Worm (Caenorhabditis elegans) whole organism, late embryonic: ENCODE measurements around the gene orai-1.
A peak's percentile ranks its signal among the peaks of the same experiment; 100 is the strongest.

ENCODE experiments used
- C38D4.7 ChIP-seq: fragments of 200-800 bp; sonication (Bioruptor generic); optimal IDR thresholded peaks from 2 replicates; lab custom pipeline; 2018; ENCODE audit warnings: mild to moderate bottlenecking, missing genetic modification characterization, moderate library complexity, missing compliant biosample characterization
- F13H6.1 ChIP-seq: sonication (generic microtip); optimal IDR thresholded peaks from 2 replicates; lab custom pipeline; 2016; ENCODE audit warnings: missing genetic modification characterization, missing compliant biosample characterization
- K09A11.1 ChIP-seq: sonication (generic microtip); optimal IDR thresholded peaks from 2 replicates; lab custom pipeline; 2017; ENCODE audit warnings: antibody characterized with exemption, mild to moderate bottlenecking, missing genetic modification characterization, missing compliant biosample characterization; ENCODE audit not compliant: insufficient read depth
- T23F11.4 ChIP-seq: fragments of 200-800 bp; sonication (Bioruptor generic); optimal IDR thresholded peaks from 2 replicates; lab custom pipeline; 2018; ENCODE audit warnings: mild to moderate bottlenecking, missing genetic modification characterization, missing compliant biosample characterization
- Y22D7AL.16 ChIP-seq: sonication (generic microtip); optimal IDR thresholded peaks from 2 replicates; lab custom pipeline; 2016; ENCODE audit warnings: missing genetic modification characterization, missing compliant biosample characterization
- ama-1 ChIP-seq: fragments of 150-350 bp; optimal IDR thresholded peaks from 2 replicates; lab custom pipeline; 2014
- ceh-18 ChIP-seq: sonication (generic microtip); optimal IDR thresholded peaks from 2 replicates; lab custom pipeline; 2016; ENCODE audit warnings: missing genetic modification characterization, missing compliant biosample characterization
- ceh-24 ChIP-seq: sonication (generic microtip); optimal IDR thresholded peaks from 2 replicates; lab custom pipeline; 2016; ENCODE audit warnings: mild to moderate bottlenecking, missing genetic modification characterization, missing compliant biosample characterization
- ceh-31 ChIP-seq: sonication (generic microtip); optimal IDR thresholded peaks from 2 replicates; lab custom pipeline; 2016; ENCODE audit warnings: missing genetic modification characterization, missing compliant biosample characterization
- ceh-34 ChIP-seq: sonication (generic microtip); optimal IDR thresholded peaks from 2 replicates; lab custom pipeline; 2016; ENCODE audit warnings: mild to moderate bottlenecking, missing genetic modification characterization, missing compliant biosample characterization
- ceh-45 ChIP-seq: fragments of 200-800 bp; sonication (Bioruptor generic); IDR thresholded peaks from 2 replicates; pipeline ENCODE4 v1.3.6; 2022; ENCODE audit warnings: missing genetic modification reagents, missing genetic modification characterization, missing compliant biosample characterization
- ceh-48 ChIP-seq: sonication (generic microtip); optimal IDR thresholded peaks from 2 replicates; lab custom pipeline; 2016; ENCODE audit warnings: missing genetic modification characterization, inconsistent platforms, missing compliant biosample characterization
- ceh-6 ChIP-seq: fragments of 200-800 bp; sonication (Bioruptor generic); optimal IDR thresholded peaks from 2 replicates; lab custom pipeline; 2018; ENCODE audit warnings: mild to moderate bottlenecking, missing genetic modification characterization, missing compliant biosample characterization
- che-1 ChIP-seq: sonication (generic microtip); optimal IDR thresholded peaks from 2 replicates; lab custom pipeline; 2016; ENCODE audit warnings: mild to moderate bottlenecking, missing genetic modification characterization, missing compliant biosample characterization
- dmd-4 ChIP-seq: sonication (generic microtip); optimal IDR thresholded peaks from 2 replicates; lab custom pipeline; 2016; ENCODE audit warnings: borderline replicate concordance, missing genetic modification characterization, missing compliant biosample characterization
- elt-2 ChIP-seq: sonication (generic microtip); optimal IDR thresholded peaks from 2 replicates; lab custom pipeline; 2016; ENCODE audit warnings: missing genetic modification reagents, missing genetic modification characterization, missing compliant biosample characterization
- elt-4 ChIP-seq: sonication (generic microtip); optimal IDR thresholded peaks from 2 replicates; lab custom pipeline; 2016; ENCODE audit warnings: missing genetic modification characterization, missing compliant biosample characterization
- fkh-6 ChIP-seq: sonication (generic microtip); optimal IDR thresholded peaks from 2 replicates; lab custom pipeline; 2016; ENCODE audit warnings: missing genetic modification characterization, missing compliant biosample characterization
- gmeb-2 ChIP-seq: sonication (generic microtip); optimal IDR thresholded peaks from 2 replicates; lab custom pipeline; 2016; ENCODE audit warnings: missing genetic modification characterization, inconsistent platforms, missing compliant biosample characterization
- hlh-13 ChIP-seq: fragments of 200-800 bp; sonication (Bioruptor generic); optimal IDR thresholded peaks from 2 replicates; lab custom pipeline; 2018; ENCODE audit warnings: mild to moderate bottlenecking, missing genetic modification characterization, missing compliant biosample characterization
- hlh-6 ChIP-seq: sonication (generic microtip); optimal IDR thresholded peaks from 2 replicates; lab custom pipeline; 2016; ENCODE audit warnings: missing genotype, missing genetic modification characterization, missing compliant biosample characterization
- lim-6 ChIP-seq: sonication (generic microtip); optimal IDR thresholded peaks from 2 replicates; lab custom pipeline; 2016; ENCODE audit warnings: missing genetic modification characterization, missing compliant biosample characterization
- lin-11 ChIP-seq: fragments of 200-800 bp; sonication (Bioruptor generic); optimal IDR thresholded peaks from 2 replicates; lab custom pipeline; 2018; ENCODE audit warnings: mild to moderate bottlenecking, missing genetic modification characterization, missing compliant biosample characterization
- madf-2 ChIP-seq: sonication (generic microtip); optimal IDR thresholded peaks from 2 replicates; lab custom pipeline; 2017; ENCODE audit warnings: missing genetic modification characterization, missing compliant biosample characterization
- mec-3 ChIP-seq: sonication (generic microtip); optimal IDR thresholded peaks from 2 replicates; lab custom pipeline; 2016; ENCODE audit warnings: borderline replicate concordance, missing genetic modification characterization, missing compliant biosample characterization
- nfya-1 ChIP-seq: sonication (generic microtip); optimal IDR thresholded peaks from 2 replicates; lab custom pipeline; 2017; ENCODE audit warnings: missing genetic modification characterization, mild to moderate bottlenecking, missing compliant biosample characterization, antibody characterized with exemption, moderate library complexity
- nhr-11 ChIP-seq: fragments of 150-350 bp; optimal IDR thresholded peaks from 2 replicates; lab custom pipeline; 2014; ENCODE audit warnings: missing biosample characterization, missing genetic modification characterization
- nhr-232 ChIP-seq: sonication (generic microtip); optimal IDR thresholded peaks from 2 replicates; lab custom pipeline; 2016; ENCODE audit warnings: missing genetic modification characterization, missing compliant biosample characterization
- npax-4 ChIP-seq: sonication (generic microtip); optimal IDR thresholded peaks from 2 replicates; lab custom pipeline; 2016; ENCODE audit warnings: missing genetic modification characterization, missing compliant biosample characterization
- pat-9 ChIP-seq: fragments of 200-800 bp; sonication (Bioruptor generic); optimal IDR thresholded peaks from 2 replicates; lab custom pipeline; 2018; ENCODE audit warnings: mild to moderate bottlenecking, missing genetic modification characterization, moderate library complexity, missing compliant biosample characterization
- pha-4 ChIP-seq: fragments of 150-350 bp; optimal IDR thresholded peaks from 2 replicates; lab custom pipeline; 2018; ENCODE audit warnings: missing biosample characterization, missing genetic modification reagents, missing genetic modification characterization
- pqm-1 ChIP-seq: sonication (generic microtip); optimal IDR thresholded peaks from 2 replicates; lab custom pipeline; 2016; ENCODE audit warnings: missing genetic modification characterization, missing compliant biosample characterization
- pros-1 ChIP-seq: fragments of 150-350 bp; optimal IDR thresholded peaks from 2 replicates; lab custom pipeline; 2014; ENCODE audit warnings: missing biosample characterization, missing genetic modification reagents, missing genetic modification characterization
- ref-2 ChIP-seq: sonication (generic microtip); optimal IDR thresholded peaks from 2 replicates; lab custom pipeline; 2016; ENCODE audit warnings: missing genetic modification characterization, missing compliant biosample characterization
- sox-2 ChIP-seq: fragments of 200-800 bp; sonication (Bioruptor generic); IDR thresholded peaks from 2 replicates; pipeline ENCODE4 v1.3.6; 2022; ENCODE audit warnings: missing genetic modification reagents, missing genetic modification characterization, missing compliant biosample characterization
- sox-4 ChIP-seq: sonication (generic microtip); optimal IDR thresholded peaks from 2 replicates; lab custom pipeline; 2017; ENCODE audit warnings: mild to moderate bottlenecking, missing genetic modification characterization, inconsistent platforms, missing compliant biosample characterization
- syd-9 ChIP-seq: sonication (generic microtip); optimal IDR thresholded peaks from 2 replicates; lab custom pipeline; 2016; ENCODE audit warnings: mild to moderate bottlenecking, missing genetic modification characterization, moderate library complexity, missing compliant biosample characterization
- tbx-7 ChIP-seq: sonication (generic microtip); optimal IDR thresholded peaks from 2 replicates; lab custom pipeline; 2016; ENCODE audit warnings: missing genotype, missing genetic modification characterization, missing compliant biosample characterization
- ttx-3 ChIP-seq: sonication (generic microtip); optimal IDR thresholded peaks from 2 replicates; lab custom pipeline; 2016; ENCODE audit warnings: missing genetic modification reagents, missing genetic modification characterization, missing compliant biosample characterization
- unc-42 ChIP-seq: sonication (generic microtip); optimal IDR thresholded peaks from 2 replicates; lab custom pipeline; 2016; ENCODE audit warnings: missing genotype, missing genetic modification characterization, missing compliant biosample characterization

Gene orai-1

ce11 chrIII:631421-631820 lies 15.1 kb upstream of the orai-1 start, which contains the start of gene T19C3.6:
Gene T19C3.6 (minus strand): TSS chrIII:631521.
- TF ChIP-seq ttx-3 (tag; lab: Kevin White, UChicago) (no peak), ceh-31 (tag; lab: Kevin White, UChicago) (no peak), lim-6 (tag; lab: Kevin White, UChicago) (no peak), C38D4.7 (GFP tag; lab: Kevin White, UChicago) (no peak), tbx-7 (no peak), elt-4 (tag; lab: Kevin White, UChicago) (no peak), dmd-4 (tag; lab: Kevin White, UChicago) (no peak), pha-4 (no peak), elt-2 (no peak), T23F11.4 (GFP tag; lab: Kevin White, UChicago) (no peak), ama-1 (lab: Kevin White, UChicago) (no peak), F13H6.1 (tag; lab: Kevin White, UChicago) (no peak), ceh-45 (GFP tag; lab: Robert Waterston, UW) (no peak), pros-1 (tag; lab: Kevin White, UChicago) (no peak)

ce11 chrIII:634618-635017 lies 11.9 kb upstream of the orai-1 start, which contains the start of gene fem-2:
Gene fem-2 (minus strand): TSS chrIII:634626.
- TF ChIP-seq ttx-3 (tag; lab: Kevin White, UChicago) = no peak
- TF ChIP-seq unc-42 (tag; lab: Kevin White, UChicago) = peak; percentile 60
- TF ChIP-seq sox-4 (tag; lab: Kevin White, UChicago) = no peak
- peak; percentile 5 for TF ChIP-seq elt-2

- TF ChIP-seq nhr-232 (tag; lab: Kevin White, UChicago) (no peak), Y22D7AL.16 (tag; lab: Kevin White, UChicago) (no peak), hlh-13 (no peak), che-1 (tag; lab: Kevin White, UChicago) (no peak), lin-11 (tag; lab: Kevin White, UChicago) (no peak), K09A11.1 (tag; lab: Kevin White, UChicago) (no peak), ceh-45 (GFP tag; lab: Robert Waterston, UW) (no peak), madf-2 (no peak)
- TF ChIP-seq, all 69 proteins: peak for 0
Observed at ce11 chrIII:636067-636466, 10.5 kb upstream of the orai-1 start, which contains the start of gene T19C3.7. Gene T19C3.7 (minus strand): TSS chrIII:636167.

- TF ChIP-seq syd-9 (tag; lab: Kevin White, UChicago) = no peak
- no peak for TF ChIP-seq ref-2 (tag; lab: Kevin White, UChicago)
Observed at ce11 chrIII:638319-638718, 8.2 kb upstream of the orai-1 start, which contains the start of gene sbds-1. Gene sbds-1 (minus strand): TSS chrIII:638419.

ce11 chrIII:640198-640803 lies 6.3 kb upstream of the orai-1 start, which contains the start of the genes tag-266 and tag-267:
Gene tag-266 (minus strand): TSS chrIII:640226.
Gene tag-267 (plus strand): TSS chrIII:640790.
- no peak for TF ChIP-seq ceh-6 (GFP tag; lab: Kevin White, UChicago)
- peak; percentile 31 for TF ChIP-seq sox-4 (tag; lab: Kevin White, UChicago)
- TF ChIP-seq npax-4 (tag; lab: Kevin White, UChicago) = peak; percentile 21
- peak; percentile 34 for TF ChIP-seq madf-2
- TF ChIP-seq fkh-6 (tag; lab: Kevin White, UChicago) = no peak
- TF ChIP-seq pros-1 (tag; lab: Kevin White, UChicago) = no peak
- TF ChIP-seq ref-2 (tag; lab: Kevin White, UChicago) = peak; percentile 95
- TF ChIP-seq K09A11.1 (tag; lab: Kevin White, UChicago) = no peak
- peak; percentile 25 for TF ChIP-seq mec-3
- peak; percentile 2 for TF ChIP-seq T23F11.4 (GFP tag; lab: Kevin White, UChicago)
- peak; percentile 66 for TF ChIP-seq unc-42 (tag; lab: Kevin White, UChicago)
- peak; percentile 69 for TF ChIP-seq ceh-34 (tag; lab: Kevin White, UChicago)
- TF ChIP-seq ceh-18 (tag; lab: Kevin White, UChicago) = peak; percentile 59
- TF ChIP-seq nhr-11 = no peak
- no peak for TF ChIP-seq sox-2
- peak; percentile 37 for TF ChIP-seq gmeb-2 (tag; lab: Kevin White, UChicago)
- no peak for TF ChIP-seq pha-4
- no peak for TF ChIP-seq hlh-13
- TF ChIP-seq Y22D7AL.16 (tag; lab: Kevin White, UChicago) = peak; percentile 51
- no peak for TF ChIP-seq pat-9
- TF ChIP-seq hlh-6 = no peak
- peak; percentile 95 for TF ChIP-seq ceh-31 (tag; lab: Kevin White, UChicago)
- peak; percentile 53 for TF ChIP-seq C38D4.7 (GFP tag; lab: Kevin White, UChicago)
- peak; percentile 19 for TF ChIP-seq nfya-1 (tag; lab: Kevin White, UChicago)
- peak; percentile 42 for TF ChIP-seq ceh-24 (tag; lab: Kevin White, UChicago)
- TF ChIP-seq ceh-48 = peak; percentile 98
- TF ChIP-seq che-1 (tag; lab: Kevin White, UChicago) = peak; percentile 24
- no peak for TF ChIP-seq nhr-232 (tag; lab: Kevin White, UChicago)
- TF ChIP-seq pqm-1 (tag; lab: Kevin White, UChicago) = peak; percentile 95
- no peak for TF ChIP-seq dmd-4 (tag; lab: Kevin White, UChicago)
